Worm (Caenorhabditis elegans): ENCODE data around the gene T22F3.2.

DNA sequence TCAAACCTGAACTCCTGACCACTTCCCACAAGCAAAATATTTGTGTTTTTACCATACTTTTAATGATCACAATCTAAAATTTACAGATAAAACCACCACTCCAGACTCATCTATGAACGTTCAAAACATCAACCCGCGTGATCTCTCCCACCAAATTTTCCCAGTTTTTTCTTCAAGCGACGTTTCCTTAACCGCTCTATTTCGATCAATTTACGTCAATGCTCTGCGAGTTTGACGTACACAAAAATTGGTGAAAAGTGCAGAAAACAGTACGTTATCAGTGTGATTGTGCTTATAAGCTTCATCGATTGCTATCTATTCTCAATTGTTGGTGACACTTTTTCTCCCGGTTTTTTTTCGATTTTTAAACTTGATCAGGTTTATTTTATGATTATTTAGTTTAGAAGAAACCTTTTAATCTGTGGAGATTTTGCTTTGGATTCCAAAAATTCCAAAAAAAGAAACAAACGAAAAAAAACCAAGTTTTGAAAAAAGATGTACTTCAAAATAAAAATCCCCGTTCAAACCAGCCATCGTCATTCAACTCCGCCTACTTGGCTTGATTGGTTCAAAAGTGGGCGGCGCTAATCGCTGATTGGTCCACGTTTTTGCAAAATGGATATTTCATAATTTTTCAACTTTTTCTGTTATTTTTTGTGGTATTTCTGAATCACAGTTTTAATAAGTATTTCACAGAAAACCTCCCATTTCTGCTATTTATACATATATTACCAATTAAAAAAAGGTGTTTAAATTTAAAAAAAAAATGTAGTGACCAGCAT, 46.0 kb downstream of the T22F3.2 start:
- TF ChIP-seq ama-1 (optimal IDR thresholded peaks at IDR 0.05) (no peak), F13C5.2 (tag; optimal IDR thresholded peaks at IDR 0.05) (no peak), sea-1 (GFP tag; conservative IDR thresholded peaks at IDR 0.05) (no peak), hmg-4 (GFP tag; optimal IDR thresholded peaks at IDR 0.05) (no peak), hnd-1 (tag; optimal IDR thresholded peaks at IDR 0.05) (no peak), tbx-11 (GFP tag; IDR thresholded peaks at IDR 0.05) (no peak), ceh-13 (GFP tag; optimal IDR thresholded peaks at IDR 0.05) (no peak), flt-1 (GFP tag; IDR thresholded peaks at IDR 0.05) (no peak), tra-4 (tag; optimal IDR thresholded peaks at IDR 0.05) (no peak), aly-1 (tag; optimal IDR thresholded peaks at IDR 0.05) (no peak), pes-1 (GFP tag; IDR thresholded peaks at IDR 0.05) (no peak), hmbx-1 (tag; optimal IDR thresholded peaks at IDR 0.05) (no peak), ets-7 (tag; optimal IDR thresholded peaks at IDR 0.05) (no peak)
